Worm (Caenorhabditis elegans) whole organism, L2 larva: ENCODE results near the gene fbxb-18.

ENCODE experiments used
- C34F6.9 ChIP-seq: fragments of 150-350 bp; optimal IDR thresholded peaks from 2 replicates; lab custom pipeline; 2014; ENCODE audit warnings: missing biosample characterization, missing genetic modification characterization
- R02D3.7 ChIP-seq: fragments of 150-350 bp; optimal IDR thresholded peaks from 2 replicates; lab custom pipeline; 2014; ENCODE audit warnings: missing biosample characterization, missing genetic modification characterization
- blmp-1 ChIP-seq: sonication (generic microtip); optimal IDR thresholded peaks from 2 replicates; lab custom pipeline; 2017; ENCODE audit warnings: missing genetic modification characterization, mild to moderate bottlenecking, missing compliant biosample characterization, antibody characterized with exemption, moderate library complexity; ENCODE audit not compliant: insufficient read depth
- egl-27 ChIP-seq: sonication (generic microtip); optimal IDR thresholded peaks from 3 replicates; lab custom pipeline; 2017; ENCODE audit warnings: missing biosample characterization, missing genetic modification reagents, missing genetic modification characterization
- elt-3 ChIP-seq: sonication (generic microtip); optimal IDR thresholded peaks from 2 replicates; lab custom pipeline; 2017; ENCODE audit warnings: missing biosample characterization, missing genetic modification characterization
- fos-1 ChIP-seq: fragments of 150-350 bp; optimal IDR thresholded peaks from 2 replicates; lab custom pipeline; 2014; ENCODE audit warnings: missing biosample characterization, missing genetic modification characterization
- gmeb-1 ChIP-seq: fragments of 150-350 bp; optimal IDR thresholded peaks from 2 replicates; lab custom pipeline; 2014; ENCODE audit warnings: missing biosample characterization, missing genetic modification characterization
- lin-11 ChIP-seq: fragments of 150-350 bp; sonication (generic microtip); optimal IDR thresholded peaks from 2 replicates; lab custom pipeline; 2014; ENCODE audit warnings: missing biosample characterization, missing genetic modification characterization, inconsistent platforms, mixed read lengths
- lin-39 ChIP-seq: fragments of 150-350 bp; optimal IDR thresholded peaks from 2 replicates; lab custom pipeline; 2014; ENCODE audit warnings: missing biosample characterization, missing genetic modification reagents, missing genetic modification characterization
- nhr-11 ChIP-seq: fragments of 150-350 bp; optimal IDR thresholded peaks from 2 replicates; lab custom pipeline; 2014; ENCODE audit warnings: missing biosample characterization, missing genetic modification characterization
- nhr-25 ChIP-seq: fragments of 150-350 bp; sonication (generic microtip); optimal IDR thresholded peaks from 3 replicates; lab custom pipeline; 2014; ENCODE audit warnings: missing biosample characterization, missing genetic modification characterization
- nhr-6 ChIP-seq: fragments of 150-350 bp; optimal IDR thresholded peaks from 2 replicates; lab custom pipeline; 2014; ENCODE audit warnings: missing biosample characterization, missing genetic modification characterization
- zag-1 ChIP-seq: fragments of 150-350 bp; optimal IDR thresholded peaks from 2 replicates; lab custom pipeline; 2014; ENCODE audit warnings: missing biosample characterization, missing genetic modification characterization
- ztf-11 ChIP-seq: sonication (generic microtip); optimal IDR thresholded peaks from 2 replicates; lab custom pipeline; 2017; ENCODE audit warnings: missing biosample characterization, missing genetic modification characterization

ce11 chrII:1676088-1676487, 12.6 kb downstream of the fbxb-18 start, which contains the start of gene fbxb-17:
- TF ChIP-seq nhr-11 (tag; lab: Kevin White, UChicago) (no peak), fos-1 (no peak), zag-1 (tag; lab: Kevin White, UChicago) (no peak), nhr-6 (tag; lab: Kevin White, UChicago) (no peak), egl-27 (tag; lab: Kevin White, UChicago) (no peak), nhr-25 (tag; lab: Kevin White, UChicago) (no peak), lin-11 (tag; lab: Kevin White, UChicago) (no peak), elt-3 (tag; lab: Kevin White, UChicago) (no peak), gmeb-1 (tag; lab: Kevin White, UChicago) (no peak), ztf-11 (no peak), C34F6.9 (tag; lab: Kevin White, UChicago) (no peak), blmp-1 (tag; lab: Kevin White, UChicago) (no peak), R02D3.7 (tag; lab: Kevin White, UChicago) (no peak), lin-39 (no peak)
